Fruit fly (Drosophila melanogaster) whole organism, embryonic: ENCODE measurements around the gene Gycbeta100B.

Source experiments
- B-H1 ChIP-seq: fragments of 200-800 bp; sonication (Bioruptor generic); IDR thresholded peaks from 3 replicates; pipeline ENCODE4 v1.3.6; 2022; ENCODE audit warnings: missing biosample characterization, missing genetic modification characterization
- Blimp-1 ChIP-seq: fragments of 200-800 bp; sonication (Bioruptor generic); optimal IDR thresholded peaks from 3 replicates; lab custom pipeline; 2018; ENCODE audit warnings: missing biosample characterization, missing genetic modification characterization, mild to moderate bottlenecking, moderate library complexity, missing genetic modification reagents
- CG11504 ChIP-seq: fragments of 200-800 bp; sonication (Bioruptor generic); optimal IDR thresholded peaks from 3 replicates; lab custom pipeline; 2019; ENCODE audit warnings: missing biosample characterization, mild to moderate bottlenecking, missing genetic modification characterization, moderate library complexity
- CG11723 ChIP-seq: fragments of 200-800 bp; sonication (Bioruptor generic); optimal IDR thresholded peaks from 2 replicates; lab custom pipeline; 2017; ENCODE audit warnings: missing biosample characterization, mild to moderate bottlenecking, missing genetic modification characterization
- CG12299 ChIP-seq: fragments of 200-800 bp; sonication (Bioruptor generic); optimal IDR thresholded peaks from 2 replicates; lab custom pipeline; 2018; ENCODE audit warnings: missing biosample characterization, mild to moderate bottlenecking, missing genetic modification characterization
- CG12744 ChIP-seq: fragments of 200-800 bp; sonication (Bioruptor generic); optimal IDR thresholded peaks from 2 replicates; lab custom pipeline; 2016; ENCODE audit warnings: missing biosample characterization, missing genetic modification characterization
- CG12942 ChIP-seq: fragments of 200-800 bp; sonication (Bioruptor generic); optimal IDR thresholded peaks from 3 replicates; lab custom pipeline; 2016; ENCODE audit warnings: missing biosample characterization, missing genetic modification characterization
- CG14441 ChIP-seq: fragments of 200-800 bp; sonication (Bioruptor generic); IDR thresholded peaks from 2 replicates; pipeline ENCODE4 v1.3.6; 2022; ENCODE audit warnings: missing biosample characterization, missing genetic modification characterization
- CG15696 ChIP-seq: fragments of 200-800 bp; sonication (Bioruptor generic); optimal IDR thresholded peaks from 2 replicates; lab custom pipeline; 2019; ENCODE audit warnings: missing biosample characterization, mild to moderate bottlenecking, missing genetic modification characterization, moderate library complexity
- CG17359 ChIP-seq: fragments of 200-800 bp; sonication (Bioruptor generic); optimal IDR thresholded peaks from 3 replicates; lab custom pipeline; 2018; ENCODE audit warnings: missing biosample characterization, mild to moderate bottlenecking, missing genetic modification characterization, moderate library complexity
- CG18011 ChIP-seq: fragments of 200-800 bp; sonication (Bioruptor generic); optimal IDR thresholded peaks from 2 replicates; lab custom pipeline; 2017; ENCODE audit warnings: missing biosample characterization, missing genetic modification characterization, mild to moderate bottlenecking, moderate library complexity, missing genotype
- CG18599 ChIP-seq: fragments of 200-800 bp; sonication (Bioruptor generic); optimal IDR thresholded peaks from 3 replicates; lab custom pipeline; 2017; ENCODE audit warnings: missing biosample characterization, missing genetic modification characterization, mild to moderate bottlenecking, moderate library complexity, missing genetic modification reagents
- CG2678 ChIP-seq: fragments of 200-800 bp; sonication (Bioruptor generic); optimal IDR thresholded peaks from 3 replicates; lab custom pipeline; 2019; ENCODE audit warnings: missing biosample characterization, mild to moderate bottlenecking, missing genetic modification characterization, moderate library complexity
- CG4424 ChIP-seq: fragments of 200-800 bp; sonication (Bioruptor generic); optimal IDR thresholded peaks from 3 replicates; lab custom pipeline; 2016; ENCODE audit warnings: missing biosample characterization, missing genetic modification characterization
- CG6854 ChIP-seq: fragments of 200-800 bp; sonication (Bioruptor generic); optimal IDR thresholded peaks from 3 replicates; lab custom pipeline; 2017; ENCODE audit warnings: missing biosample characterization, mild to moderate bottlenecking, missing genetic modification characterization
- CG8924 ChIP-seq: fragments of 200-800 bp; optimal IDR thresholded peaks from 3 replicates; lab custom pipeline; 2019; ENCODE audit warnings: missing biosample characterization, mild to moderate bottlenecking, missing genetic modification characterization, moderate library complexity
- CG9437 ChIP-seq: fragments of 200-800 bp; sonication (Bioruptor generic); optimal IDR thresholded peaks from 2 replicates; lab custom pipeline; 2018; ENCODE audit warnings: missing biosample characterization, mild to moderate bottlenecking, missing genetic modification characterization
- CG9727 ChIP-seq: fragments of 200-800 bp; sonication (Bioruptor generic); optimal IDR thresholded peaks from 3 replicates; lab custom pipeline; 2017; ENCODE audit warnings: missing biosample characterization, mild to moderate bottlenecking, missing genetic modification characterization
- Dfd ChIP-seq, 2 experiments: fragments of >200 bp; optimal IDR thresholded peaks; 2 replicates each; lab custom pipeline; 2017; ENCODE audit warnings: missing biosample characterization in 2 of 2, missing genetic modification characterization in 2 of 2
- Dref ChIP-seq: fragments of 200-800 bp; sonication (Bioruptor generic); IDR thresholded peaks from 2 replicates; pipeline ENCODE4 v1.3.6; 2022; ENCODE audit warnings: missing biosample characterization, missing genetic modification characterization
- H15 ChIP-seq: fragments of 200-800 bp; sonication (Bioruptor generic); IDR thresholded peaks from 3 replicates; pipeline ENCODE4 v1.3.6; 2022; ENCODE audit warnings: missing biosample characterization, missing genetic modification characterization
- H2.0 ChIP-seq: fragments of 200-800 bp; sonication (Bioruptor generic); IDR thresholded peaks from 2 replicates; pipeline ENCODE4 v1.3.6; 2022; ENCODE audit warnings: missing biosample characterization, missing genetic modification characterization
- HLH3B ChIP-seq: fragments of 200-800 bp; sonication (Bioruptor generic); IDR thresholded peaks from 2 replicates; pipeline ENCODE4 v1.3.6; 2022; ENCODE audit warnings: missing biosample characterization, missing genetic modification characterization
- Hand ChIP-seq: fragments of 200-800 bp; sonication (Bioruptor generic); optimal IDR thresholded peaks from 2 replicates; lab custom pipeline; 2017; ENCODE audit warnings: mild to moderate bottlenecking, missing biosample characterization, missing genetic modification reagents, missing genetic modification characterization
- MBD-R2 ChIP-seq: fragments of 200-800 bp; sonication (Bioruptor generic); IDR thresholded peaks from 2 replicates; pipeline ENCODE4 v1.3.6; 2022; ENCODE audit warnings: missing biosample characterization, missing genetic modification characterization
- NFAT ChIP-seq: fragments of 200-800 bp; sonication (Bioruptor generic); IDR thresholded peaks from 2 replicates; pipeline ENCODE4 v1.3.6; 2022; ENCODE audit warnings: missing biosample characterization, missing genetic modification characterization
- Xbp1 ChIP-seq: fragments of 200-800 bp; sonication (Bioruptor generic); optimal IDR thresholded peaks from 3 replicates; lab custom pipeline; 2016; ENCODE audit warnings: missing biosample characterization, mild to moderate bottlenecking, missing genetic modification characterization
- amos ChIP-seq: fragments of 200-800 bp; sonication (Bioruptor generic); IDR thresholded peaks from 2 replicates; pipeline ENCODE4 v1.3.6; 2022; ENCODE audit warnings: missing biosample characterization, missing genetic modification characterization; ENCODE audit not compliant: partially characterized antibody
- ap ChIP-seq: fragments of 200-800 bp; sonication (Bioruptor generic); IDR thresholded peaks from 2 replicates; pipeline ENCODE4 v1.3.6; 2022; ENCODE audit warnings: missing biosample characterization, missing genetic modification characterization
- caup ChIP-seq: fragments of 200-800 bp; sonication (Bioruptor generic); optimal IDR thresholded peaks from 3 replicates; lab custom pipeline; 2017; ENCODE audit warnings: missing biosample characterization, mild to moderate bottlenecking, missing genetic modification characterization, moderate library complexity; ENCODE audit not compliant: severe bottlenecking
- crp ChIP-seq, 2 experiments: fragments of 200-800 bp; sonication (Bioruptor generic); optimal IDR thresholded peaks; 2 replicates in 1 of 2; 3 replicates in 1 of 2; lab custom pipeline; 2017; ENCODE audit warnings: missing biosample characterization in 2 of 2, missing genetic modification characterization in 2 of 2, mild to moderate bottlenecking in 1 of 2, moderate library complexity in 1 of 2
- ems ChIP-seq: fragments of 200-800 bp; sonication (Bioruptor generic); optimal IDR thresholded peaks from 3 replicates; lab custom pipeline; 2016; ENCODE audit warnings: missing biosample characterization, missing genetic modification characterization
- fd64A ChIP-seq: fragments of 200-800 bp; sonication (Bioruptor generic); optimal IDR thresholded peaks from 3 replicates; lab custom pipeline; 2018; ENCODE audit warnings: missing biosample characterization, mild to moderate bottlenecking, missing genetic modification characterization
- fu2 ChIP-seq: fragments of 200-800 bp; sonication (Bioruptor generic); optimal IDR thresholded peaks from 2 replicates; lab custom pipeline; 2016; ENCODE audit warnings: missing biosample characterization, missing genetic modification characterization
- gem ChIP-seq: fragments of 200-800 bp; sonication (Bioruptor generic); optimal IDR thresholded peaks from 2 replicates; lab custom pipeline; 2019; ENCODE audit warnings: missing biosample characterization, mild to moderate bottlenecking, missing genetic modification characterization, moderate library complexity
- ham ChIP-seq: fragments of 200-800 bp; sonication (Bioruptor generic); IDR thresholded peaks from 2 replicates; pipeline ENCODE4 v1.3.6; 2022; ENCODE audit warnings: missing biosample characterization, missing genetic modification characterization
- hkb ChIP-seq, 2 experiments: fragments of 200-800 bp in 1 of 2; fragments of >200 bp in 1 of 2; sonication (Bioruptor generic) in 1 of 2; IDR thresholded peaks in 1 of 2; optimal IDR thresholded peaks in 1 of 2; 2 replicates each; pipeline versions ENCODE4 v1.3.6 to Lab custom; 2017 to 2022; ENCODE audit warnings: missing biosample characterization in 1 of 2, missing genetic modification characterization in 1 of 2
- lab ChIP-seq: fragments of 200-800 bp; sonication (Bioruptor generic); optimal IDR thresholded peaks from 3 replicates; lab custom pipeline; 2017; ENCODE audit warnings: missing biosample characterization, missing genetic modification characterization, mild to moderate bottlenecking, moderate library complexity, missing genetic modification reagents
- mirr ChIP-seq: fragments of 200-800 bp; sonication (Bioruptor generic); optimal IDR thresholded peaks from 3 replicates; lab custom pipeline; 2018; ENCODE audit warnings: missing biosample characterization, mild to moderate bottlenecking, missing genetic modification characterization
- mld ChIP-seq: fragments of 200-800 bp; sonication (Bioruptor generic); IDR thresholded peaks from 3 replicates; pipeline ENCODE4 v1.3.6; 2022; ENCODE audit warnings: missing biosample characterization, missing genetic modification characterization; ENCODE audit not compliant: partially characterized antibody
- nom ChIP-seq: fragments of 200-800 bp; sonication (Bioruptor generic); optimal IDR thresholded peaks from 2 replicates; lab custom pipeline; 2017; ENCODE audit warnings: missing biosample characterization, missing genetic modification characterization, mild to moderate bottlenecking, moderate library complexity, missing genetic modification reagents
- odd ChIP-seq: fragments of 200-800 bp; sonication (Bioruptor generic); optimal IDR thresholded peaks from 2 replicates; lab custom pipeline; 2017; ENCODE audit warnings: missing biosample characterization, mild to moderate bottlenecking, missing genetic modification characterization
- org-1 ChIP-seq: fragments of 200-800 bp; sonication (Bioruptor generic); optimal IDR thresholded peaks from 2 replicates; lab custom pipeline; 2017; ENCODE audit warnings: missing biosample characterization, missing genetic modification characterization
- sens ChIP-seq: fragments of 200-800 bp; sonication (Bioruptor generic); peaks from one replicate; lab custom pipeline; 2016; ENCODE audit warnings: missing biosample characterization, missing genetic modification characterization
- seq ChIP-seq: fragments of 200-800 bp; sonication (Bioruptor generic); IDR thresholded peaks from 2 replicates; pipeline ENCODE4 v1.3.6; 2022; ENCODE audit warnings: missing biosample characterization, missing genetic modification characterization
- so ChIP-seq: fragments of 200-800 bp; sonication (Bioruptor generic); IDR thresholded peaks from 3 replicates; pipeline ENCODE4 v1.3.6; 2022; ENCODE audit warnings: missing biosample characterization, missing genetic modification characterization
- sr ChIP-seq: fragments of 200-800 bp; sonication (Bioruptor generic); IDR thresholded peaks from 3 replicates; pipeline ENCODE4 v1.3.6; 2022; ENCODE audit warnings: missing biosample characterization, missing genetic modification characterization
- wor ChIP-seq: fragments of 200-800 bp; sonication (Bioruptor generic); IDR thresholded peaks from 2 replicates; pipeline ENCODE4 v1.3.6; 2022; ENCODE audit warnings: missing biosample characterization, missing genetic modification characterization
- zf30C ChIP-seq: fragments of 200-800 bp; sonication (Bioruptor generic); optimal IDR thresholded peaks from 3 replicates; lab custom pipeline; 2018; ENCODE audit warnings: missing biosample characterization, mild to moderate bottlenecking, missing genetic modification characterization

Gycbeta100B gene

DNA sequence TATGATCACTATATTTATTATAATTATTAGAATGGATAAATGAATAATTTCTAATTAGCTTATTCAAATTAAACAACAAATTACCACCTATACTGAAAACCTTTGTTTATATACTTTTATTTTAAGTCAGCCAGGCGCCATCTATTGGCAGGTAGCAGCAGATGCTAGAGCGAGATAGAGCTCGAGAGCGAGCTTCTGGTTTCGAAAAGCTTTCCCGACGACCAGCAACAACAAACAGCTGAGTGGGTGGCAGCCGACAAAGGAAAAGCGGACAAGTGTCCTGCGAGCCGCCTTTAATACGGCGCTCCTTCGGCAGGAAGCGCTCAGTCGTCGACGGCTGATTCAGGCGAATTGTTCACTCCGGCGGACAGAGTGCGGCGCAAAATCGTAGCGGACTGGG lies at the start of gene Gycbeta100B:
Gycbeta100B (plus strand) TSS at position 337 of the 400 bp plus-strand sequence.
- TF ChIP-seq CG2678 (peak; percentile 41), lab (GFP tag; lab: Kevin White, UChicago) (peak; percentile 79), CG8924 (tag; lab: Kevin White, UChicago) (no peak), CG17359 (tag; lab: Kevin White, UChicago) (peak; percentile 30), sens (peak; percentile 73), CG11723 (GFP tag; lab: Kevin White, UChicago) (peak; percentile 16), org-1 (GFP tag; lab: Kevin White, UChicago) (no peak), MBD-R2 (GFP tag; lab: Robert Waterston, UW) (no peak), amos (GFP tag; lab: Robert Waterston, UW) (no peak), sr (GFP tag; lab: Robert Waterston, UW) (no peak), gem (peak; percentile 7), zf30C (GFP tag; lab: Kevin White, UChicago) (no peak), Xbp1 (peak; percentile 44), CG9727 (GFP tag; lab: Kevin White, UChicago) (no peak), Dfd (GFP tag; optimal IDR thresholded peaks at IDR 0.05; lab: Kevin White, UChicago) (no peak), NFAT (GFP tag; lab: Robert Waterston, UW) (0 out of 2 replicates have a peak, but pooled peaks have one; percentile 5), CG12744 (GFP tag; lab: Kevin White, UChicago) (no peak), CG18599 (GFP tag; lab: Kevin White, UChicago) (peak; percentile 68), ham (GFP tag; lab: Robert Waterston, UW) (no peak), mld (GFP tag; lab: Robert Waterston, UW) (no peak), ems (GFP tag; lab: Kevin White, UChicago) (peak; percentile 33), CG18011 (GFP tag; lab: Kevin White, UChicago) (no peak), wor (GFP tag; lab: Robert Waterston, UW) (no peak), ap (GFP tag; lab: Robert Waterston, UW) (0 out of 2 replicates have a peak, but pooled peaks have one; percentile 16), Blimp-1 (no peak), CG9437 (peak; percentile 18), CG15696 (tag; lab: Kevin White, UChicago) (no peak), Dref (no peak), H2.0 (GFP tag; lab: Robert Waterston, UW) (0 out of 2 replicates have a peak, but pooled peaks have one; percentile 12), so (no peak), H15 (peak; percentile 11; the same call in 1 of the 3 replicates), seq (GFP tag; lab: Robert Waterston, UW) (peak; percentile 40; the same call in 1 of the 2 replicates), nom (GFP tag; lab: Kevin White, UChicago) (no peak), fd64A (GFP tag; lab: Kevin White, UChicago) (peak; percentile 13), HLH3B (GFP tag; lab: Robert Waterston, UW) (peak; percentile 37; the same call in 1 of the 2 replicates), CG4424 (peak; percentile 56), caup (GFP tag; lab: Kevin White, UChicago) (peak; percentile 76), Hand (peak; percentile 19), crp (GFP tag; optimal IDR thresholded peaks at IDR 0.05; lab: Kevin White, UChicago) (peak in 1 of 2 experiments; percentile 31), CG14441 (0 out of 2 replicates have a peak, but pooled peaks have one; percentile 9), fu2 (GFP tag; lab: Kevin White, UChicago) (no peak), mirr (peak; percentile 71), CG6854 (GFP tag; lab: Kevin White, UChicago) (peak; percentile 66), CG11504 (peak; percentile 55), odd (GFP tag; lab: Kevin White, UChicago) (peak; percentile 40), B-H1 (GFP tag; lab: Robert Waterston, UW) (no peak), CG12942 (GFP tag; lab: Kevin White, UChicago) (no peak), CG12299 (tag; lab: Kevin White, UChicago) (peak; percentile 2), hkb (optimal IDR thresholded peaks at IDR 0.05; lab: Kevin White, UChicago) (no peak), hkb (GFP tag; IDR thresholded peaks at IDR 0.05; lab: Robert Waterston, UW) (peak; percentile 46; the same call in 1 of the 2 replicates)
